Fruit fly (Drosophila melanogaster): ENCODE results near the gene CG10154.

The CG10154 gene

DNA sequence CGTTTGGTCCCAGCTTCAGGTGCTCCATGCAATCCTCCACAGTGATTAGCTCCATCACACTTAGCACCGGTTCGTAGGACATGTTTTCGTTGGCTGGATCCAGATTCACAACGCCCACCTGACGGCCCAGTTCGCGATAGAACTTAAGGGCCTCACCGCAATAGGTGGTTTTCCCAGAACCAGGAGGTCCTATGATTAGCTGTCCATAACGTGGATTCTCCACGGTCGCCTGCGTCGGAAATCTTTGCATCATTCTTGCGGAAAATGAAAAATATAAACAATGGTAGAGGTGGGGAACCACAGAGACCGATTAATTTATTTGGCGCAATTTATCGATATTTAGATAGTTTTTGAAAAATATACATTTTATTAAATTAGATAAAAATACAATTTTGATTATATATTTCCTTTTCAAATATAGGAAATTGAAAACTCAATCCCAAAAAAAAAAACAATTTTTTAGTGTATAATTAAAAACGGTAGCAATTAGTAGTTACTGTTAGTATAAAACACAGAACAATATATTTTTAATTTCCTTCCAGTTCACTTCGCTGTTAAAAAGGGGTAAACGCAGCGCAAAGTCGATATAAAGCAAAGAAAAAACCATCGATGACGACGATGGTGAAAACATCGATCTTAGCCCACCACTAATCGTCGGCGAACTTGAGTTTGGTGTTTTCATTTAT is 24.6 kb downstream of the CG10154 start, which contains the start of the genes CG10222 and flr (continued):
- no peak for TF ChIP-seq CG31224 (GFP tag; IDR thresholded peaks at IDR 0.05)
- TF ChIP-seq CG15696 (tag; optimal IDR thresholded peaks at IDR 0.05): no peak
- TF ChIP-seq CG10565 (GFP tag; optimal IDR thresholded peaks at IDR 0.05): no peak
- no peak for TF ChIP-seq CG4820 (GFP tag; optimal IDR thresholded peaks at IDR 0.05)
- no peak for TF ChIP-seq ken (GFP tag; IDR thresholded peaks at IDR 0.05)
- no peak for TF ChIP-seq CG18476 (GFP tag; optimal IDR thresholded peaks at IDR 0.05)
- TF ChIP-seq CG34422 (GFP tag; IDR thresholded peaks at IDR 0.05): no peak
- peak; percentile 19 for TF ChIP-seq CG15601 (tag; optimal IDR thresholded peaks at IDR 0.05)
- peak; percentile 69 for TF ChIP-seq hb (GFP tag; IDR thresholded peaks at IDR 0.05; ENCODE audit: partially characterized antibody)
- no peak for TF ChIP-seq Atf-2 (GFP tag; optimal IDR thresholded peaks at IDR 0.05)
- no peak for TF ChIP-seq fd64A (GFP tag; optimal IDR thresholded peaks at IDR 0.05)
- peak; percentile 41 for TF ChIP-seq CG2678 (tag; optimal IDR thresholded peaks at IDR 0.05)
- no peak for TF ChIP-seq btn (GFP tag; optimal IDR thresholded peaks at IDR 0.05)
- TF ChIP-seq CG3065 (GFP tag; optimal IDR thresholded peaks at IDR 0.05): no peak
- peak; percentile 42; the same call in 1 of the 3 replicates for TF ChIP-seq Dbx (GFP tag; IDR thresholded peaks at IDR 0.05)
- no peak for TF ChIP-seq Fer1 (GFP tag; optimal IDR thresholded peaks at IDR 0.05)
- peak; percentile 13 for TF ChIP-seq CG2712 (tag; optimal IDR thresholded peaks at IDR 0.05)
- TF ChIP-seq zen2 (GFP tag; IDR thresholded peaks at IDR 0.05; ENCODE audit: partially characterized antibody): 0 out of 3 replicates have a peak, but pooled peaks have one; percentile 10
- peak; percentile 98 for TF ChIP-seq Kr (GFP tag; optimal IDR thresholded peaks at IDR 0.05)
- peak; percentile 10 for TF ChIP-seq zen (tag; optimal IDR thresholded peaks at IDR 0.05)
- no peak for TF ChIP-seq TFAM (GFP tag; optimal IDR thresholded peaks at IDR 0.05)
- no peak for TF ChIP-seq CG6689 (GFP tag; IDR thresholded peaks at IDR 0.05)
- peak; percentile 34 for TF ChIP-seq lilli (GFP tag; optimal IDR thresholded peaks at IDR 0.05)
- no peak for TF ChIP-seq CG5180 (GFP tag; optimal IDR thresholded peaks at IDR 0.05)
- TF ChIP-seq grn (GFP tag; optimal IDR thresholded peaks at IDR 0.05): no peak
- peak; percentile 10 for TF ChIP-seq gfzf (GFP tag; optimal IDR thresholded peaks at IDR 0.05)
- no peak for TF ChIP-seq CG11398 (GFP tag; optimal IDR thresholded peaks at IDR 0.05)
- TF ChIP-seq HLHmδ (GFP tag; optimal IDR thresholded peaks at IDR 0.05): no peak
- TF ChIP-seq lab (GFP tag; optimal IDR thresholded peaks at IDR 0.05): peak; percentile 20
- TF ChIP-seq row (GFP tag; IDR thresholded peaks at IDR 0.05): peak; percentile 77
- no peak for TF ChIP-seq CG14965 (GFP tag; optimal IDR thresholded peaks at IDR 0.05; ENCODE audit: borderline replicate concordance)
- no peak for TF ChIP-seq br (optimal IDR thresholded peaks at IDR 0.05)
- no peak for TF ChIP-seq CG13894 (tag; optimal IDR thresholded peaks at IDR 0.05)
- TF ChIP-seq vnd (GFP tag; IDR thresholded peaks at IDR 0.05; ENCODE audit: partially characterized antibody): peak; percentile 71
- 0 out of 2 replicates have a peak, but pooled peaks have one; percentile 42 for TF ChIP-seq CG42726 (GFP tag; IDR thresholded peaks at IDR 0.05; ENCODE audit: partially characterized antibody)
- no peak for TF ChIP-seq esg (GFP tag; conservative IDR thresholded peaks at IDR 0.05)
- no peak for TF ChIP-seq CG10431 (GFP tag; optimal IDR thresholded peaks at IDR 0.05)
- TF ChIP-seq CG6791 (GFP tag; IDR thresholded peaks at IDR 0.05; ENCODE audit: partially characterized antibody): peak; percentile 75; the same call in 2 of the 3 replicates
- TF ChIP-seq CG2202 (tag; optimal IDR thresholded peaks at IDR 0.05): no peak
- TF ChIP-seq Chrac-16 (GFP tag; optimal IDR thresholded peaks at IDR 0.05): no peak
- peak; percentile 24 for TF ChIP-seq kay (GFP tag; optimal IDR thresholded peaks at IDR 0.05)
- no peak for TF ChIP-seq rib (GFP tag; IDR thresholded peaks at IDR 0.05)
- peak; percentile 30 for TF ChIP-seq CG10543 (GFP tag; optimal IDR thresholded peaks at IDR 0.05)
- TF ChIP-seq Meics (GFP tag; optimal IDR thresholded peaks at IDR 0.05): peak; percentile 27
- no peak for TF ChIP-seq psq (GFP tag; optimal IDR thresholded peaks at IDR 0.05)
- 0 out of 2 replicates have a peak, but pooled peaks have one; percentile 8 for TF ChIP-seq CG9215 (GFP tag; IDR thresholded peaks at IDR 0.05)
- TF ChIP-seq CG14441 (GFP tag; IDR thresholded peaks at IDR 0.05): no peak
- TF ChIP-seq wdn (GFP tag; IDR thresholded peaks at IDR 0.05): no peak
- peak; percentile 66; the same call in 1 of the 2 replicates for TF ChIP-seq hbn (GFP tag; IDR thresholded peaks at IDR 0.05; ENCODE audit: partially characterized antibody)
